Fruit fly (Drosophila melanogaster) whole organism, adult: ENCODE measurements around the gene CG2162.

ENCODE experiments used
- CG11617 ChIP-seq: fragments of 200-800 bp; sonication (Bioruptor generic); optimal IDR thresholded peaks from 2 replicates; lab custom pipeline; 2017; ENCODE audit warnings: mild to moderate bottlenecking, missing biosample characterization, missing genetic modification reagents, missing genetic modification characterization
- CG12768 ChIP-seq: fragments of 200-800 bp; sonication (Bioruptor generic); optimal IDR thresholded peaks from 2 replicates; lab custom pipeline; 2017; ENCODE audit warnings: missing biosample characterization, missing genetic modification characterization, mild to moderate bottlenecking, moderate library complexity, missing genetic modification reagents
- CG14711 ChIP-seq: fragments of 200-800 bp; sonication (Bioruptor generic); optimal IDR thresholded peaks from 2 replicates; lab custom pipeline; 2018; ENCODE audit warnings: missing biosample characterization, mild to moderate bottlenecking, missing genetic modification characterization, moderate library complexity
- CG1620 ChIP-seq: fragments of 200-800 bp; sonication (Bioruptor generic); optimal IDR thresholded peaks from 2 replicates; lab custom pipeline; 2016; ENCODE audit warnings: missing biosample characterization, missing genetic modification characterization
- CG33017 ChIP-seq: fragments of 200-800 bp; sonication (Bioruptor generic); optimal IDR thresholded peaks from 2 replicates; lab custom pipeline; 2018; ENCODE audit warnings: missing biosample characterization, mild to moderate bottlenecking, missing genetic modification characterization, moderate library complexity
- CG5204 ChIP-seq: fragments of 200-800 bp; sonication (Bioruptor generic); optimal IDR thresholded peaks from 2 replicates; lab custom pipeline; 2016; ENCODE audit warnings: missing biosample characterization, missing genetic modification characterization
- CG7045 ChIP-seq: fragments of 200-800 bp; sonication (Bioruptor generic); optimal IDR thresholded peaks from 2 replicates; lab custom pipeline; 2017; ENCODE audit warnings: missing biosample characterization, mild to moderate bottlenecking, missing genetic modification characterization
- CG7101 ChIP-seq: fragments of 200-800 bp; sonication (Bioruptor generic); optimal IDR thresholded peaks from 2 replicates; lab custom pipeline; 2018; ENCODE audit warnings: missing biosample characterization, mild to moderate bottlenecking, missing genetic modification characterization, moderate library complexity
- Clk ChIP-seq: fragments of 200-800 bp; sonication (Bioruptor generic); optimal IDR thresholded peaks from 2 replicates; lab custom pipeline; 2017; ENCODE audit warnings: missing biosample characterization, missing genetic modification characterization
- Crg-1 ChIP-seq: fragments of 200-800 bp; sonication (Bioruptor generic); optimal IDR thresholded peaks from 2 replicates; lab custom pipeline; 2016; ENCODE audit warnings: missing biosample characterization, missing genetic modification characterization
- Hr96 ChIP-seq: fragments of 200-800 bp; sonication (Bioruptor generic); optimal IDR thresholded peaks from 2 replicates; lab custom pipeline; 2016; ENCODE audit warnings: missing biosample characterization, missing genetic modification characterization
- Mnt ChIP-seq: fragments of 200-800 bp; sonication (Bioruptor generic); optimal IDR thresholded peaks from 2 replicates; lab custom pipeline; 2016; ENCODE audit warnings: missing biosample characterization, mild to moderate bottlenecking, missing genetic modification characterization
- bab1 ChIP-seq: fragments of 200-800 bp; sonication (Bioruptor generic); optimal IDR thresholded peaks from 3 replicates; lab custom pipeline; 2019; ENCODE audit warnings: missing biosample characterization, mild to moderate bottlenecking, missing genetic modification characterization, moderate library complexity
- cic ChIP-seq: fragments of 200-800 bp; sonication (Bioruptor generic); optimal IDR thresholded peaks from 2 replicates; lab custom pipeline; 2017; ENCODE audit warnings: missing biosample characterization, mild to moderate bottlenecking, missing genetic modification characterization, moderate library complexity
- cnc ChIP-seq, 2 experiments: fragments of >200 bp; optimal IDR thresholded peaks; 2 replicates each; lab custom pipeline; 2017
- kay ChIP-seq: fragments of 200-800 bp; sonication (Bioruptor generic); peaks from one replicate; lab custom pipeline; 2016; ENCODE audit warnings: missing biosample characterization, missing genetic modification characterization, borderline replicate concordance
- ovo ChIP-seq: fragments of 200-800 bp; sonication (Bioruptor generic); optimal IDR thresholded peaks from 2 replicates; lab custom pipeline; 2016; ENCODE audit warnings: missing biosample characterization, missing genetic modification characterization
- pad ChIP-seq: fragments of 200-800 bp; sonication (Bioruptor generic); optimal IDR thresholded peaks from 3 replicates; lab custom pipeline; 2017; ENCODE audit warnings: missing biosample characterization, missing genetic modification characterization, mild to moderate bottlenecking, moderate library complexity, missing genetic modification reagents
- tj ChIP-seq: fragments of 200-800 bp; sonication (Bioruptor generic); optimal IDR thresholded peaks from 3 replicates; lab custom pipeline; 2017; ENCODE audit warnings: missing biosample characterization, mild to moderate bottlenecking, missing genetic modification characterization, moderate library complexity
- toe ChIP-seq: fragments of 200-800 bp; sonication (Bioruptor generic); optimal IDR thresholded peaks from 2 replicates; lab custom pipeline; 2016; ENCODE audit warnings: missing biosample characterization, missing genetic modification characterization

CG2162 gene

DNA sequence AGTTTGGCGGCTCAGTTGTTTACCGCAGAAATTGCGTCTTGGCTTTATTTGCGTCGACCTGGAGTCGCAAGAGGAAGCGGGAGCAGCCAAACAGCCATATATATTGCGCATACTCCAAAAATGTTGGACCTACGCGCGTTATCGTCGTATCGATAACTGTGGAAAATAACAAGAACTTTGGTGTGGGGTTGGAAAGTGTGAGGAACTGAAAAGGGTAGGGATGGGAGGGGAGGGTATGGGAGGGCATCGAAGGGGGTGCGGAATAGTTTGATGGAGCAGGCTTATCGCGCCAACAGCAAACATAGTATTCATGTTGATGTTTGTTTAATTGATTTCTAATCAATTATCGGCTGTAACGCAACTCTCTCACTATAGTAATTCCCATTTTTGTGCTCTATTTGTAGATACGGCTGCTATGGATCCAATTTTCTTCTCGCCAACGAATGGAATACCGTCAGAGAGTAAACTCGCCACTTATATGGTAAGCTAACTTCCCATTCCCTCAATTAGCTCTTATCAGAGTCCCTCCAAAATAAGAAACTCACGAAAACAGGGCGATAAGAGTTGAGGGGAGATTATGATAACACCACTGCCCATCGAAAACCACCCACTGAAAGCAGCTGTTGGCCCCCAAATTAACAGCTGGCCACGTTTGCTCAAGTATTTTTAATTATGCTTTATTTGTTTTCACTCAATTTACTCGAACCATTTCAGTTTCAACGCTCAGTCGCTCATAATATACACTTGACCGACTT is 48.5 kb downstream of the CG2162 start:
- peak; percentile 71 for TF ChIP-seq kay (GFP tag; lab: Kevin White, UChicago)
- no peak for TF ChIP-seq Crg-1 (GFP tag; lab: Kevin White, UChicago)
- TF ChIP-seq CG14711 = no peak
- TF ChIP-seq CG7101 = peak; percentile 7
- no peak for TF ChIP-seq cnc (optimal IDR thresholded peaks at IDR 0.05; lab: Kevin White, UChicago)
- peak; percentile 12 for TF ChIP-seq CG12768 (GFP tag; lab: Kevin White, UChicago)
- TF ChIP-seq tj (GFP tag; lab: Kevin White, UChicago) = no peak
- peak; percentile 82 for TF ChIP-seq cic (GFP tag; lab: Kevin White, UChicago)
- TF ChIP-seq bab1 (GFP tag; lab: Kevin White, UChicago) = no peak
- no peak for TF ChIP-seq ovo (GFP tag; lab: Kevin White, UChicago)
- no peak for TF ChIP-seq Clk (GFP tag; lab: Kevin White, UChicago)
- no peak for TF ChIP-seq Hr96
- no peak for TF ChIP-seq Mnt (GFP tag; lab: Kevin White, UChicago)
- TF ChIP-seq CG33017 (tag; lab: Kevin White, UChicago) = no peak
- TF ChIP-seq CG5204 (GFP tag; lab: Kevin White, UChicago) = no peak
- TF ChIP-seq CG1620 (GFP tag; lab: Kevin White, UChicago) = no peak
- TF ChIP-seq toe = no peak
- no peak for TF ChIP-seq CG11617
- no peak for TF ChIP-seq CG7045
- TF ChIP-seq pad (GFP tag; lab: Kevin White, UChicago) = no peak

DNA sequence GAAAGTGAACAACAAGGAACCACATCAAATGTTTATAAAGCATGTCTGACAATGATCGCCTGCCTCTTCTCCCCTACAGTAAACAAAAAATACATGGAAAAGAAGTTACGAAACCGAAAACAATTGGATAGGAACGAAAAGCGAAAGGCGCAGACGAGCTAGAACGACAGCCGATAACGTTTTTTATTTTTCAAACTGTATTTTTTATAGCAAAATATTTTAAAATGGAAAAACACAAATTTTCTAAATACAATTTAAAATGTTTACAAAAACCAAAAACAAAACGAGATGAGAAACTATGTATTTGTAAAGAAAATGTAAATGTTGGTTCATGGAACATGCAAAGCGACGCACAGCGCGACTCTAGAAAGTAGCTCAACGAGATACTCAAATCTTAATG is 54.0 kb downstream of the CG2162 start:
- peak; percentile 87 for TF ChIP-seq kay (GFP tag; lab: Kevin White, UChicago)
- no peak for TF ChIP-seq CG14711
